Fruit fly (Drosophila melanogaster) whole organism, embryonic: ENCODE measurements around the gene CG32192.
A peak's percentile ranks its signal among the peaks of the same experiment; 100 is the strongest.

Experiments
- Atf6 ChIP-seq: fragments of 200-800 bp; sonication (Bioruptor generic); IDR thresholded peaks from 2 replicates; pipeline ENCODE4 v1.3.6; 2022; ENCODE audit warnings: missing biosample characterization, missing genetic modification characterization
- Bdp1 ChIP-seq: fragments of 200-800 bp; sonication (Bioruptor generic); optimal IDR thresholded peaks from 3 replicates; lab custom pipeline; 2016; ENCODE audit warnings: missing biosample characterization, missing genetic modification characterization
- Blimp-1 ChIP-seq: fragments of 200-800 bp; sonication (Bioruptor generic); optimal IDR thresholded peaks from 3 replicates; lab custom pipeline; 2018; ENCODE audit warnings: missing biosample characterization, missing genetic modification characterization, mild to moderate bottlenecking, moderate library complexity, missing genetic modification reagents
- CG10431 ChIP-seq: fragments of 200-800 bp; sonication (Bioruptor generic); optimal IDR thresholded peaks from 3 replicates; lab custom pipeline; 2018; ENCODE audit warnings: missing biosample characterization, mild to moderate bottlenecking, missing genetic modification characterization
- CG12769 ChIP-seq: fragments of 200-800 bp; sonication (Bioruptor generic); optimal IDR thresholded peaks from 2 replicates; lab custom pipeline; 2019; ENCODE audit warnings: missing biosample characterization, mild to moderate bottlenecking, missing genetic modification characterization, moderate library complexity
- CG14014 ChIP-seq: fragments of 200-800 bp; sonication (Bioruptor generic); IDR thresholded peaks from 2 replicates; pipeline ENCODE4 v1.3.6; 2022; ENCODE audit warnings: missing biosample characterization, missing genetic modification characterization
- CG14441 ChIP-seq: fragments of 200-800 bp; sonication (Bioruptor generic); IDR thresholded peaks from 2 replicates; pipeline ENCODE4 v1.3.6; 2022; ENCODE audit warnings: missing biosample characterization, missing genetic modification characterization
- CG17912 ChIP-seq: fragments of 200-800 bp; sonication (Bioruptor generic); optimal IDR thresholded peaks from 2 replicates; lab custom pipeline; 2018; ENCODE audit warnings: missing biosample characterization, mild to moderate bottlenecking, missing genetic modification characterization
- CG18262 ChIP-seq: fragments of 200-800 bp; optimal IDR thresholded peaks from 3 replicates; lab custom pipeline; 2019; ENCODE audit warnings: missing biosample characterization, mild to moderate bottlenecking, missing genetic modification characterization, moderate library complexity
- CG2120 ChIP-seq: fragments of 200-800 bp; sonication (Bioruptor generic); optimal IDR thresholded peaks from 3 replicates; lab custom pipeline; 2016; ENCODE audit warnings: missing biosample characterization, missing genetic modification characterization
- CG2889 ChIP-seq: fragments of 200-800 bp; sonication (Bioruptor generic); IDR thresholded peaks from 3 replicates; pipeline ENCODE4 v1.3.6; 2022; ENCODE audit warnings: missing biosample characterization, missing genetic modification characterization
- CG30020 ChIP-seq: fragments of 200-800 bp; optimal IDR thresholded peaks from 2 replicates; lab custom pipeline; 2019; ENCODE audit warnings: missing biosample characterization, mild to moderate bottlenecking, missing genetic modification characterization, moderate library complexity
- CG31224 ChIP-seq: fragments of 200-800 bp; sonication (Bioruptor generic); IDR thresholded peaks from 2 replicates; pipeline ENCODE4 v1.3.6; 2022; ENCODE audit warnings: missing biosample characterization, missing genetic modification characterization
- CG31365 ChIP-seq: fragments of 200-800 bp; sonication (Bioruptor generic); optimal IDR thresholded peaks from 2 replicates; lab custom pipeline; 2018; ENCODE audit warnings: missing biosample characterization, mild to moderate bottlenecking, missing genetic modification characterization
- CG3281 ChIP-seq: fragments of 200-800 bp; sonication (Bioruptor generic); optimal IDR thresholded peaks from 3 replicates; lab custom pipeline; 2017; ENCODE audit warnings: missing biosample characterization, mild to moderate bottlenecking, missing genetic modification characterization
- CG34376 ChIP-seq: fragments of 200-800 bp; sonication (Bioruptor generic); optimal IDR thresholded peaks from 2 replicates; lab custom pipeline; 2018; ENCODE audit warnings: missing biosample characterization, mild to moderate bottlenecking, missing genetic modification characterization
- CG4424 ChIP-seq: fragments of 200-800 bp; sonication (Bioruptor generic); optimal IDR thresholded peaks from 3 replicates; lab custom pipeline; 2016; ENCODE audit warnings: missing biosample characterization, missing genetic modification characterization
- CG6683 ChIP-seq: fragments of 200-800 bp; sonication (Bioruptor generic); optimal IDR thresholded peaks from 2 replicates; lab custom pipeline; 2017; ENCODE audit warnings: missing biosample characterization, mild to moderate bottlenecking, missing genetic modification characterization, missing genetic modification reagents
- CG6765 ChIP-seq: fragments of 200-800 bp; sonication (Bioruptor generic); optimal IDR thresholded peaks from 3 replicates; lab custom pipeline; 2017; ENCODE audit warnings: missing biosample characterization, mild to moderate bottlenecking, missing genetic modification characterization
- CG9817 ChIP-seq: fragments of 200-800 bp; sonication (Bioruptor generic); optimal IDR thresholded peaks from 2 replicates; lab custom pipeline; 2018; ENCODE audit warnings: missing biosample characterization, mild to moderate bottlenecking, missing genetic modification characterization, moderate library complexity
- CrebB ChIP-seq: fragments of 200-800 bp; sonication (Bioruptor generic); optimal IDR thresholded peaks from 3 replicates; lab custom pipeline; 2018; ENCODE audit warnings: missing biosample characterization, mild to moderate bottlenecking, missing genetic modification characterization
- E2f1 ChIP-seq: fragments of 200-800 bp; sonication (Bioruptor generic); IDR thresholded peaks from 2 replicates; pipeline ENCODE4 v1.3.6; 2022; ENCODE audit warnings: missing biosample characterization, missing genetic modification characterization
- Fer3 ChIP-seq: fragments of 200-800 bp; sonication (Bioruptor generic); optimal IDR thresholded peaks from 2 replicates; lab custom pipeline; 2018; ENCODE audit warnings: missing biosample characterization, mild to moderate bottlenecking, missing genetic modification characterization, moderate library complexity
- HmgZ ChIP-seq: fragments of 200-800 bp; sonication (Bioruptor generic); optimal IDR thresholded peaks from 2 replicates; lab custom pipeline; 2018; ENCODE audit warnings: missing biosample characterization, mild to moderate bottlenecking, missing genetic modification characterization
- Kr ChIP-seq: fragments of 200-800 bp; sonication (Bioruptor generic); optimal IDR thresholded peaks from 2 replicates; lab custom pipeline; 2017; ENCODE audit warnings: missing biosample characterization, mild to moderate bottlenecking, missing genetic modification characterization
- MBD-R2 ChIP-seq: fragments of 200-800 bp; sonication (Bioruptor generic); IDR thresholded peaks from 2 replicates; pipeline ENCODE4 v1.3.6; 2022; ENCODE audit warnings: missing biosample characterization, missing genetic modification characterization
- Meics ChIP-seq: fragments of 200-800 bp; sonication (Bioruptor generic); optimal IDR thresholded peaks from 2 replicates; lab custom pipeline; 2017; ENCODE audit warnings: missing biosample characterization, mild to moderate bottlenecking, missing genetic modification characterization
- Mrtf ChIP-seq: fragments of 200-800 bp; sonication (Bioruptor generic); IDR thresholded peaks from 3 replicates; pipeline ENCODE4 v1.3.6; 2022; ENCODE audit warnings: missing biosample characterization, missing genetic modification characterization
- NfI ChIP-seq: fragments of 200-800 bp; sonication (Bioruptor generic); optimal IDR thresholded peaks from 3 replicates; lab custom pipeline; 2018; ENCODE audit warnings: missing biosample characterization, mild to moderate bottlenecking, missing genetic modification characterization, moderate library complexity
- Rfx ChIP-seq: fragments of 200-800 bp; sonication (Bioruptor generic); IDR thresholded peaks from 2 replicates; pipeline ENCODE4 v1.3.6; 2022; ENCODE audit warnings: missing biosample characterization, missing genetic modification characterization
- Xrp1 ChIP-seq: fragments of 200-800 bp; sonication (Bioruptor generic); IDR thresholded peaks from 2 replicates; pipeline ENCODE4 v1.3.6; 2022; ENCODE audit warnings: missing biosample characterization, missing genetic modification characterization
- ato ChIP-seq: fragments of 200-800 bp; sonication (Bioruptor generic); IDR thresholded peaks from 2 replicates; pipeline ENCODE4 v1.3.6; 2022; ENCODE audit warnings: missing biosample characterization, missing genetic modification characterization; ENCODE audit not compliant: partially characterized antibody
- cg ChIP-seq: fragments of 200-800 bp; sonication (Bioruptor generic); optimal IDR thresholded peaks from 3 replicates; lab custom pipeline; 2019; ENCODE audit warnings: missing biosample characterization, mild to moderate bottlenecking, missing genetic modification characterization, moderate library complexity
- crp ChIP-seq, 2 experiments: fragments of 200-800 bp; sonication (Bioruptor generic); optimal IDR thresholded peaks; 2 replicates in 1 of 2; 3 replicates in 1 of 2; lab custom pipeline; 2017; ENCODE audit warnings: missing biosample characterization in 2 of 2, missing genetic modification characterization in 2 of 2, mild to moderate bottlenecking in 1 of 2, moderate library complexity in 1 of 2
- da ChIP-seq: fragments of 200-800 bp; sonication (Bioruptor generic); optimal IDR thresholded peaks from 2 replicates; lab custom pipeline; 2016; ENCODE audit warnings: missing biosample characterization, missing genetic modification characterization
- disco-r ChIP-seq: fragments of 200-800 bp; sonication (Bioruptor generic); optimal IDR thresholded peaks from 2 replicates; lab custom pipeline; 2016; ENCODE audit warnings: missing biosample characterization, missing genetic modification characterization
- emc ChIP-seq: fragments of 200-800 bp; sonication (Bioruptor generic); optimal IDR thresholded peaks from 2 replicates; lab custom pipeline; 2016; ENCODE audit warnings: missing biosample characterization, missing genetic modification characterization
- esg ChIP-seq: fragments of 200-800 bp; sonication (Bioruptor generic); conservative IDR thresholded peaks from 2 replicates; pipeline ENCODE4 v1.3.6; 2022; ENCODE audit warnings: missing biosample characterization, missing genetic modification characterization
- eve ChIP-seq, 2 experiments: fragments of >200 bp; optimal IDR thresholded peaks; 2 replicates each; lab custom pipeline; 2017; ENCODE audit warnings: missing biosample characterization in 2 of 2, missing genetic modification characterization in 2 of 2
- eyg ChIP-seq: fragments of 200-800 bp; sonication (Bioruptor generic); optimal IDR thresholded peaks from 3 replicates; lab custom pipeline; 2016; ENCODE audit warnings: missing biosample characterization, missing genetic modification characterization
- ftz-f1 ChIP-seq: fragments of 200-800 bp; sonication (Bioruptor generic); optimal IDR thresholded peaks from 2 replicates; lab custom pipeline; 2016; ENCODE audit warnings: missing biosample characterization, missing genetic modification characterization
- kah ChIP-seq: fragments of 200-800 bp; sonication (Bioruptor generic); optimal IDR thresholded peaks from 2 replicates; lab custom pipeline; 2018; ENCODE audit warnings: missing biosample characterization, mild to moderate bottlenecking, missing genetic modification characterization
- klu ChIP-seq: fragments of 200-800 bp; sonication (Bioruptor generic); IDR thresholded peaks from 2 replicates; pipeline ENCODE4 v1.3.6; 2022; ENCODE audit warnings: missing biosample characterization, missing genetic modification characterization
- lov ChIP-seq, 2 experiments: fragments of 200-800 bp in 1 of 2; fragments of >200 bp in 1 of 2; sonication (Bioruptor generic) in 1 of 2; IDR thresholded peaks in 1 of 2; optimal IDR thresholded peaks in 1 of 2; 2 replicates in 1 of 2; 3 replicates in 1 of 2; pipeline versions ENCODE4 v1.3.6 to Lab custom; 2017 to 2022; ENCODE audit warnings: missing biosample characterization in 1 of 2, missing genetic modification characterization in 1 of 2
- onecut ChIP-seq: fragments of 200-800 bp; sonication (Bioruptor generic); IDR thresholded peaks from 2 replicates; pipeline ENCODE4 v1.3.6; 2022; ENCODE audit warnings: missing biosample characterization, missing genetic modification characterization
- phol ChIP-seq: fragments of 200-800 bp; sonication (Bioruptor generic); optimal IDR thresholded peaks from 3 replicates; lab custom pipeline; 2018; ENCODE audit warnings: missing biosample characterization, mild to moderate bottlenecking, missing genetic modification characterization, moderate library complexity
- pum ChIP-seq: fragments of 200-800 bp; sonication (Bioruptor generic); optimal IDR thresholded peaks from 2 replicates; lab custom pipeline; 2016; ENCODE audit warnings: missing biosample characterization, missing genetic modification characterization
- slou ChIP-seq: fragments of 200-800 bp; sonication (Bioruptor generic); optimal IDR thresholded peaks from 3 replicates; lab custom pipeline; 2016; ENCODE audit warnings: missing biosample characterization, missing genetic modification characterization
- tio ChIP-seq: fragments of 200-800 bp; sonication (Bioruptor generic); optimal IDR thresholded peaks from 2 replicates; lab custom pipeline; 2017; ENCODE audit warnings: missing biosample characterization, missing genetic modification characterization, inconsistent platforms
- usp ChIP-seq: fragments of >200 bp; optimal IDR thresholded peaks from 2 replicates; lab custom pipeline; 2017; ENCODE audit warnings: missing biosample characterization, missing genetic modification characterization
- zfh1 ChIP-seq: fragments of 200-800 bp; sonication (Bioruptor generic); IDR thresholded peaks from 3 replicates; pipeline ENCODE4 v1.3.6; 2022; ENCODE audit warnings: missing biosample characterization, missing genetic modification characterization

Gene CG32192

DNA sequence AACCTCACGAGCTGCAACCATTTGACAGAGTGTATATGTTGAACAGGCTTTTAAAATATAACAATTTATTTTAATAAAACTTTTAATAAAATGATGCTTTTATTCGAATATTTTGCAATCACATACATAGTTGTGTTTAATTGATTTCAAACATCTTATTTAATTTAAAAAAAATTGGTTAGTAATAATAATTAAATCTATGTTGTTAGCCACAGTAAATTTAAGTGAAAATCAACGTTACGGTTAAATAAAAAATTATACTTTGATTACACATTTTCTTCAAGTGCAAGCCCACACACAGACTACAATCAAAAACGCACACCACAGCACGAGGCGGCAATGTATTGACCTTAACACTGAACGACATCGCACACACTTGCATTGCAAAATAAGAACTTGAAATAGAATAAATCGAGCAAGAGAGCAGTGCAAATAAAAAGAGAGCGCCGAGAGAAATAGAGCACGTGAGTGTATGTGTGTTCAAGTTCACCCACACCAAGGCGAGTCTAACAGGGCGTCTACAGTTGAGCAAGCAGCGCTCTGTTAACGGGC, 22.9 kb downstream of the CG32192 start (continued):
- no peak for TF ChIP-seq CG31224
- TF ChIP-seq Atf6 (GFP tag; lab: Robert Waterston, UW), result no peak
- TF ChIP-seq E2f1 (GFP tag; lab: Robert Waterston, UW), result no peak
- peak; percentile 34 for TF ChIP-seq CG2120
- no peak for TF ChIP-seq CG3281
- no peak for TF ChIP-seq CG12769 (tag; lab: Kevin White, UChicago)
- TF ChIP-seq esg (GFP tag; lab: Robert Waterston, UW), result no peak
- TF ChIP-seq Bdp1, result no peak
- TF ChIP-seq CG6765 (GFP tag; lab: Kevin White, UChicago), result no peak
- TF ChIP-seq HmgZ (tag; lab: Kevin White, UChicago), result no peak
- TF ChIP-seq CG2889 (GFP tag; lab: Robert Waterston, UW), result no peak
- TF ChIP-seq CG31365 (tag; lab: Kevin White, UChicago), result peak; percentile 68
- no peak for TF ChIP-seq CG10431 (GFP tag; lab: Kevin White, UChicago)
- TF ChIP-seq kah, result no peak
- TF ChIP-seq phol, result peak; percentile 57
- TF ChIP-seq CG17912 (GFP tag; lab: Kevin White, UChicago), result no peak
- TF ChIP-seq CrebB (tag; lab: Kevin White, UChicago), result no peak
- peak; percentile 89 for TF ChIP-seq cg (GFP tag; lab: Kevin White, UChicago)
- peak; percentile 35 for TF ChIP-seq Blimp-1 (GFP tag; lab: Kevin White, UChicago)
- no peak for TF ChIP-seq CG9817 (tag; lab: Kevin White, UChicago)
- TF ChIP-seq CG30020 (tag; lab: Kevin White, UChicago), result no peak
- TF ChIP-seq eve (GFP tag; optimal IDR thresholded peaks at IDR 0.05; lab: Kevin White, UChicago), result peak in 1 of 2 experiments; percentile 20
- no peak for TF ChIP-seq klu
- peak; percentile 79 for TF ChIP-seq ftz-f1 (GFP tag; lab: Kevin White, UChicago)
- peak; percentile 11 for TF ChIP-seq Fer3 (tag; lab: Kevin White, UChicago)
- TF ChIP-seq pum (GFP tag; lab: Kevin White, UChicago), result no peak
- no peak for TF ChIP-seq lov (optimal IDR thresholded peaks at IDR 0.05; lab: Kevin White, UChicago)
- TF ChIP-seq lov (GFP tag; IDR thresholded peaks at IDR 0.05; lab: Robert Waterston, UW), result no peak; the same call in 2 of the 3 replicates
- TF ChIP-seq CG4424, result peak; percentile 1
- no peak; the same call in 1 of the 2 replicates for TF ChIP-seq Rfx (GFP tag; lab: Robert Waterston, UW)
- no peak for TF ChIP-seq da (GFP tag; lab: Kevin White, UChicago)
- no peak for TF ChIP-seq ato (GFP tag; lab: Robert Waterston, UW)
- no peak for TF ChIP-seq slou (GFP tag; lab: Kevin White, UChicago)
- no peak for TF ChIP-seq MBD-R2 (GFP tag; lab: Robert Waterston, UW)
- no peak for TF ChIP-seq onecut (GFP tag; lab: Robert Waterston, UW)
- TF ChIP-seq Kr (GFP tag; lab: Kevin White, UChicago), result no peak
- TF ChIP-seq disco-r (GFP tag; lab: Kevin White, UChicago), result no peak
- no peak for TF ChIP-seq NfI
- TF ChIP-seq CG6683 (GFP tag; lab: Kevin White, UChicago), result no peak
- TF ChIP-seq CG14014 (GFP tag; lab: Robert Waterston, UW), result peak; percentile 23; the same call in 1 of the 2 replicates
- peak; percentile 58 for TF ChIP-seq CG18262 (tag; lab: Kevin White, UChicago)
- TF ChIP-seq CG34376 (GFP tag; lab: Kevin White, UChicago), result no peak
- TF ChIP-seq eyg (GFP tag; lab: Kevin White, UChicago), result no peak
- no peak for TF ChIP-seq tio (GFP tag; lab: Kevin White, UChicago)
- TF ChIP-seq Meics, result peak; percentile 40
- TF ChIP-seq usp (GFP tag; lab: Kevin White, UChicago), result no peak
- no peak for TF ChIP-seq Mrtf (GFP tag; lab: Robert Waterston, UW)
- no peak for TF ChIP-seq zfh1 (GFP tag; lab: Robert Waterston, UW)
- no peak for TF ChIP-seq CG14441 (GFP tag; lab: Robert Waterston, UW)
- TF ChIP-seq emc (GFP tag; lab: Kevin White, UChicago), result no peak
- TF ChIP-seq Xrp1 (GFP tag; lab: Robert Waterston, UW), result peak; percentile 62; the same call in 1 of the 2 replicates
- no peak for TF ChIP-seq crp (GFP tag; optimal IDR thresholded peaks at IDR 0.05; lab: Kevin White, UChicago)
